Worm (Caenorhabditis elegans) whole organism, young adult: ENCODE data around the gene Y53F4B.36.

Source experiments
- F57A8.1 ChIP-seq: fragments of 200-800 bp; sonication (Bioruptor generic); optimal IDR thresholded peaks from 2 replicates; lab custom pipeline; 2018; ENCODE audit warnings: mild to moderate bottlenecking, missing genetic modification characterization, moderate library complexity, missing compliant biosample characterization
- F57C9.4 ChIP-seq: sonication (generic microtip); optimal IDR thresholded peaks from 2 replicates; lab custom pipeline; 2017; ENCODE audit warnings: mild to moderate bottlenecking, missing genetic modification characterization, missing compliant biosample characterization
- ceh-40 ChIP-seq: fragments of 200-800 bp; sonication (Bioruptor generic); IDR thresholded peaks from 2 replicates; pipeline ENCODE4 v1.3.6; 2022; ENCODE audit warnings: missing genetic modification characterization, missing compliant biosample characterization
- die-1 ChIP-seq: sonication (generic microtip); optimal IDR thresholded peaks from 2 replicates; lab custom pipeline; 2016; ENCODE audit warnings: missing genotype, mild to moderate bottlenecking, missing genetic modification characterization, missing compliant biosample characterization
- fkh-3 ChIP-seq: sonication (generic microtip); optimal IDR thresholded peaks from 2 replicates; lab custom pipeline; 2016; ENCODE audit warnings: mild to moderate bottlenecking, missing genetic modification characterization, missing compliant biosample characterization
- madf-10 ChIP-seq: sonication (generic microtip); optimal IDR thresholded peaks from 2 replicates; lab custom pipeline; 2016; ENCODE audit warnings: mild to moderate bottlenecking, missing genetic modification characterization, missing compliant biosample characterization
- madf-6 ChIP-seq: fragments of 200-800 bp; sonication (Bioruptor generic); IDR thresholded peaks from 2 replicates; pipeline ENCODE4 v1.3.6; 2022; ENCODE audit warnings: missing genetic modification reagents, missing genetic modification characterization, missing compliant biosample characterization
- nhr-90 ChIP-seq: sonication (generic microtip); optimal IDR thresholded peaks from 2 replicates; lab custom pipeline; 2016; ENCODE audit warnings: missing genotype, mild to moderate bottlenecking, missing genetic modification characterization, missing compliant biosample characterization

- TF ChIP-seq F57A8.1 (GFP tag; lab: Kevin White, UChicago) = no peak
- TF ChIP-seq F57C9.4 (tag; lab: Kevin White, UChicago) = no peak
- TF ChIP-seq madf-6 (GFP tag; lab: Robert Waterston, UW) = no peak
- TF ChIP-seq nhr-90 (tag; lab: Kevin White, UChicago) = no peak
- no peak for TF ChIP-seq ceh-40 (GFP tag; lab: Robert Waterston, UW)
- no peak for TF ChIP-seq madf-10 (tag; lab: Kevin White, UChicago)
- TF ChIP-seq fkh-3 (tag; lab: Kevin White, UChicago) = no peak
- TF ChIP-seq die-1 (tag; lab: Kevin White, UChicago) = no peak
These were observed 42.2 kb downstream of the Y53F4B.36 start for ce11 chrII:15217949-15218348.
